Worm (Caenorhabditis elegans) whole organism, midembryonic: ENCODE measurements around the gene gst-16.
"Not testable (repeated sequence)": the region's sequence is repeated elsewhere in the genome, so short reads cannot be mapped to it uniquely, and the experiment has no call there.

Experiments used
- T22C8.4 ChIP-seq: fragments of 200-800 bp; sonication (Bioruptor generic); IDR thresholded peaks from 2 replicates; pipeline ENCODE4 v1.3.6; 2022; ENCODE audit warnings: missing genetic modification characterization, missing compliant biosample characterization
- cog-1 ChIP-seq: sonication (generic microtip); optimal IDR thresholded peaks from 2 replicates; lab custom pipeline; 2016; ENCODE audit warnings: missing genetic modification characterization, missing compliant biosample characterization
- flt-1 ChIP-seq: fragments of 200-800 bp; sonication (Bioruptor generic); IDR thresholded peaks from 2 replicates; pipeline ENCODE4 v1.3.6; 2022; ENCODE audit warnings: missing genetic modification characterization, missing compliant biosample characterization
- klf-2 ChIP-seq: fragments of 200-800 bp; sonication (Bioruptor generic); conservative IDR thresholded peaks from 2 replicates; pipeline ENCODE4 v1.3.6; 2022; ENCODE audit warnings: missing genetic modification reagents, missing genetic modification characterization, missing compliant biosample characterization
- med-1 ChIP-seq: sonication (generic microtip); optimal IDR thresholded peaks from 2 replicates; lab custom pipeline; 2017; ENCODE audit warnings: missing genetic modification characterization, mild to moderate bottlenecking, missing compliant biosample characterization, antibody characterized with exemption, missing genetic modification reagents; ENCODE audit not compliant: insufficient read depth
- ref-1 ChIP-seq: fragments of 200-800 bp; sonication (Bioruptor generic); conservative IDR thresholded peaks from 2 replicates; pipeline ENCODE4 v1.3.6; 2022; ENCODE audit warnings: missing genetic modification reagents, missing genetic modification characterization, missing compliant biosample characterization
- tab-1 ChIP-seq: fragments of 200-800 bp; sonication (Bioruptor generic); IDR thresholded peaks from 2 replicates; pipeline ENCODE4 v1.3.6; 2022; ENCODE audit warnings: missing genetic modification characterization, missing compliant biosample characterization
- ztf-23 ChIP-seq: fragments of 200-800 bp; sonication (Bioruptor generic); IDR thresholded peaks from 2 replicates; pipeline ENCODE4 v1.3.6; 2022; ENCODE audit warnings: missing genetic modification reagents, missing genetic modification characterization, missing compliant biosample characterization
- ztf-29 ChIP-seq: fragments of 200-800 bp; sonication (Bioruptor generic); IDR thresholded peaks from 2 replicates; pipeline ENCODE4 v1.3.6; 2022; ENCODE audit warnings: missing genetic modification reagents, missing genetic modification characterization, missing compliant biosample characterization

gst-16 gene

DNA sequence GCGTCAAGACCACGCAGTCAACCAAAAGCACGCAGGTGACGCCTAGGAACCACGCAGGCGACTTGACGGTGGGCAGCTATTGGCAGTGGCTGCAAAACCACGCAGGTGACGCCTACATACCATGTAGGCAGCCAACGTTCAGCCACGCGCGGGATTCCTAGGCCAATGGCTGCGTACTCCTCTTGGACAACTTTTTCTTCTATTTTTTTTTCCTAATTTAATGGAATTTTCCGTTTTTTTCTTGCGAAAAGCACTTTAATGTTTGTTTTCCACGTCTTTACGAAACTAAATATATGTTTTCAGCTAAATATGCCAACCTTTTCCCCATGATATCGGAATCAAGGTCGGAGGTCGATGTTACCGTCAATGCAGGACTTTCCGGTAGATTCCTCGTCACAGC, 30.5 kb upstream of the gst-16 start, which contains the start of gene C31C9.9:
C31C9.9 (plus strand) TSS at position 301 of the 400 bp plus-strand sequence.
- TF ChIP-seq cog-1; klf-2 (GFP tag; lab: Robert Waterston, UW); tab-1: not testable (repeated sequence)

DNA sequence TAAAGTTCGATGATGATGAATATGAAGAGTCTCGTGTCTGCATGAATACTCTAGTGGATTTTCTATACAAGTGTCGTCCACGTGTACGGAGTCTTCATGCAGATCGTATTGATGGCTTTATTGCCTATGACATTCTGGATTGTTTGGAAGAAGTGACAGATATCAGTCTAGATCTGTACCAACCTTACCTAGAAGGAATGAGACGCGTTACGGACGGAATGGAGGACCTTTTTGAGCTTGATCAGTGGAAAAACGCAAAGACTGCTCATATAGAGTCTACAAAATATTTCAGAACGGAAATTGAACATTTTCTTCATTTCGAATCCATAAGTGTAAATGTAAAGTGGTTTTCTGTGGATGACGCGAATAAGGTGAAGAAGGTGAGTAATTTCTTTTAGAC, 24.0 kb upstream of the gst-16 start, which contains the start of gene fbxa-169:
fbxa-169 (plus strand) TSS at position 301 of the 400 bp plus-strand sequence.
- TF ChIP-seq ztf-23 (GFP tag; lab: Robert Waterston, UW): no peak
- TF ChIP-seq T22C8.4 (GFP tag; lab: Robert Waterston, UW): no peak
- no peak for TF ChIP-seq ztf-29 (GFP tag; lab: Robert Waterston, UW)
- no peak for TF ChIP-seq ref-1
- TF ChIP-seq tab-1: no peak
- no peak for TF ChIP-seq klf-2 (GFP tag; lab: Robert Waterston, UW)
- no peak for TF ChIP-seq med-1 (GFP tag; lab: Kevin White, UChicago)
- TF ChIP-seq flt-1 (GFP tag; lab: Robert Waterston, UW): no peak
- no peak for TF ChIP-seq cog-1

DNA sequence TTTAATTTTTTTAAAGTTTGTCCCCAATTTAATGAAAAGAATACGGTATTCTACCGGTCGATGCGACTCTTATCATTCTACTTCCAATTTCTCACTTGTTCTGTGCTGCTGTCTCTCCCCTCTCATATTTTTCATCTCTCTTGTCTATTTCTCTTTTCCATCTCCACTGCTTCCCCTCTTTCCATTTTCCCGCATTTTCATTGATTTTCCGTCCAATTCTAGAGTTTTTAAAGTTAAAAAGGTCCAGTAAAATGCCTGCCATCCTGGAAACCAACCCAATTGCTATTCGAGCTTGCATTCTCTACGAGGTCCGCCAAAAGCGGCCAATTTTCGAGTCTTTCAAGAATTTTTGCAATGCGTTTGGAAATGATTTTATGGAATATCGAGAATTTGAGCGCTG, 17.1 kb upstream of the gst-16 start, which contains the start of gene fbxa-167:
fbxa-167 (plus strand) TSS at position 179 of the 400 bp plus-strand sequence.
- TF ChIP-seq T22C8.4 (GFP tag; lab: Robert Waterston, UW) (no peak), med-1 (GFP tag; lab: Kevin White, UChicago) (no peak), klf-2 (GFP tag; lab: Robert Waterston, UW) (no peak)

DNA sequence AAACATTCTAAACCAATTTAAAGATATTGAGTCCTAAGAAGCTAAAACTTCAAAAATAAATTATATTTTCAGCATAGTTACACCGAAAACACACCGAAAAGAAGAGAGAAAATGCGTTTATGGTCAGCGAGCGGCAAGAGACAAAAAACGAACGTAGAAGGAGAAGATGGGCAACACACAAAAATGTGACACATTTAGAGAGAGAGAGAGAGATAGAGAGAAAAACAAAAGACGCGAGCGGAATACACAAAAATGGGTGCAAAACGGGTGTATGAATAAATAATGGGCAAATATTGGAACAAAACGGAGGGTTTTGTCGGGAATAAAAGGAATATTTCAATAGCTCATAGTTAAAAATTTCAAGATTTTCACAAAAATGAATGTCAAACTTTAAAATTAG, 16.0 kb upstream of the gst-16 start:
- no peak for TF ChIP-seq med-1 (GFP tag; lab: Kevin White, UChicago)

DNA sequence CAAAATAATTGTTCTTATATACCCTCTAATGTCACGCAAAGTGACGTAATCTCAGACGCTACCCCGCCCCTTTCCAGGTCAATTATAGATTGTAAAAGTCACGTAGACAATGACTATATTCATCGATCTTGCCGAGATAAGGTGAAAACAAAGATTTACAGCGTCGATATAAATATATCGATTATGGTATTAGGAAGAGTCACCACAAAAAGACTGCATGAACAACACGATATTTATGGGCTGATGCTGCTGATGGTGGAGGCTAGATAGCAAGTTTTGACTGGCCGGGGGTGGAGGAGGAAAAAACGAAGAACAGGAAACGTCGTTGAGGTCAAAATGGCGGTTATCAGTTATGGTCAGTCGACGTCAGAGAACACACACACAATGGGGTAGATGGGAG, 14.3 kb upstream of the gst-16 start:
- TF ChIP-seq klf-2 (GFP tag; lab: Robert Waterston, UW): no peak
- TF ChIP-seq tab-1: no peak
- TF ChIP-seq ztf-23 (GFP tag; lab: Robert Waterston, UW): no peak
- no peak for TF ChIP-seq flt-1 (GFP tag; lab: Robert Waterston, UW)
- TF ChIP-seq cog-1: no peak
- TF ChIP-seq ref-1: no peak
- TF ChIP-seq med-1 (GFP tag; lab: Kevin White, UChicago): no peak
- no peak for TF ChIP-seq T22C8.4 (GFP tag; lab: Robert Waterston, UW)
- TF ChIP-seq ztf-29 (GFP tag; lab: Robert Waterston, UW): no peak

DNA sequence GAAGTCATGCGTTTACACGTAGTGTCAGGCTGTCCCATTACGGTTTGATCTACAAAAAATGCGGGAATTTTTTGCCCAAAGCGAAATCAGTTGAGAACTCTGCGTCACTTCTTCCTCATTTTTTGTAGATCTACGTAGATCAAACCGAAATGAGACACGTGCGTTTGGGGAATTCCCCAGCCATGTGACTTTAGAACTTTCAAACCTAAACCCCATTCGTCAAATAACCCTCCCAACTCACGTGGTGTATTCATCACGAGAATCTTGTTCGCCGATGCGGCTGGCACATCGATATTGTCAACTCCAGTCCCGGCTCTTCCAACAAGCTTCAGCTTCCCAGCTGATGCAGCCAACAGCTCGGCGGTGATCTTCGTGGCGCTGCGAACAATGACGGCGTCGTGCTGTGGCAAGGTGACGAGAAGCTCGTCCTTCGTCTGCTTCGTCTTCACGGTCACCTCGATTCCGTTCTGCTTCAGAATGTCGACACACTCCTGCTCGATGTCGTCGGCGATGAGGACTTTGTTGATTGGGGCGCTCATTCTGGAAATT, 13.8 kb upstream of the gst-16 start, which contains the start of gene phdh-1:
phdh-1 (minus strand) TSS at position 540 of the 549 bp plus-strand sequence.
- TF ChIP-seq ztf-29 (GFP tag; lab: Robert Waterston, UW): no peak
- no peak for TF ChIP-seq tab-1
- TF ChIP-seq T22C8.4 (GFP tag; lab: Robert Waterston, UW): no peak
- TF ChIP-seq ref-1: no peak
- TF ChIP-seq med-1 (GFP tag; lab: Kevin White, UChicago): no peak
- TF ChIP-seq ztf-23 (GFP tag; lab: Robert Waterston, UW): no peak
- no peak for TF ChIP-seq klf-2 (GFP tag; lab: Robert Waterston, UW)
- TF ChIP-seq flt-1 (GFP tag; lab: Robert Waterston, UW): no peak
- no peak for TF ChIP-seq cog-1

DNA sequence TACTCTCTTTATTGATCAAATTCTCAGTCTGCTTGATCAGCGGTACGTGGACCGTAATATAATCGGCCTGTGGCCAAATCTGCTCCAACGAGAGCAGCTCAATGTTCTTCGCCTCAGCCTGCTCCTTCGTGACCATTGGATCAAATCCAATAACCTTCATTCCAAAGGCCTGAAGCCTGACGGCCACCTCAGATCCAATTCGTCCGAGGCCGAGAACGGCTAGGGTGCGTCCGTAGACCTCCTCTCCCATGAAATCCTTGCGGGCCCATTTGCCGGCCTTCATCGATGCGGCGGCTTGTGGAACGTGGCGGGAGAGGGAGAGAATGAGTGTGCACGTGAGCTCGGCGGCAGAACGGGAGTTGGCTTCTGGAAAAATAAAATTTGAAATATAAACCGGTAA, 13.2 kb upstream of the gst-16 start:
- TF ChIP-seq ref-1: no peak
- no peak for TF ChIP-seq ztf-29 (GFP tag; lab: Robert Waterston, UW)

DNA sequence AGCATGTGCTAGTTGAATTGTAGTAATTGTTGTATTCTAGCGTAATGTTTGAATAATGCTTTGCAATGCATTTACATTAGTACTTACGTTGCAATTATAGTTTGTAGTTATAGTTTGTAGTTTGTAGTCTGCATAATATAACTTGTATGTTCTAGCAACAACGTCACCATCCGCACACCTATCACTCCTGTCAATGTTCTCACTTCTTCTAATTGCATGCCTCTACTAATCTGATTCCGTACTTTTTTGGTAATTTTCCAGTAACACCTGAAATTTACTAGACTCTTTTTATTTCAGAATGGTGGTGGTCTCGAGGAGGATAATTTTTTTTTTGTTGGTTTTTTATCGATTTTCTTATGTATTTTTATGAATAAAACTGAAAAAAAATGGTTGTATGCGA, 12.4 kb upstream of the gst-16 start:
- TF ChIP-seq flt-1 (GFP tag; lab: Robert Waterston, UW): no peak
- TF ChIP-seq ref-1: no peak
- no peak for TF ChIP-seq klf-2 (GFP tag; lab: Robert Waterston, UW)
- TF ChIP-seq T22C8.4 (GFP tag; lab: Robert Waterston, UW): no peak
- no peak for TF ChIP-seq cog-1
- no peak for TF ChIP-seq ztf-29 (GFP tag; lab: Robert Waterston, UW)
- no peak for TF ChIP-seq ztf-23 (GFP tag; lab: Robert Waterston, UW)
- TF ChIP-seq med-1 (GFP tag; lab: Kevin White, UChicago): no peak
- TF ChIP-seq tab-1: no peak

DNA sequence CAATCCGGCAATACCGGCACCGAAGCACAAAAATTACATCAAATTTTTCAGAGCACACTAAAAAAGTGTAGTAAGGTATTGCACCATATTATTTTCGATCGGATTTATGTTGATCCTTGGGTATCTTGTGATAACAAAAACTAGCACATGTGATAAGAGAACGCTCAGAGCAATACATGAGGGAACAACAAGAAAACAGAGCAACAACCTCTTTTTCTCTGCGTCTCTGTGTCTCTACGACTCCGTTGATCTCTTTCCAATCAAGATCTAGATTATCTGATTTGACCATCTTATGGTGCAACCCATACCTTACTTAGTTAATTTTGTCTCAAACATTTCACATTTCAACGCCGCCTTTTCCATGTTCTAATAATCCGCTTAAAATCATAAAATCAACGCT, 8.0 kb upstream of the gst-16 start, which contains the start of gene tag-10:
tag-10 (plus strand) TSS at position 347 of the 400 bp plus-strand sequence.
- TF ChIP-seq ztf-23 (GFP tag; lab: Robert Waterston, UW) (no peak), ref-1 (no peak), flt-1 (GFP tag; lab: Robert Waterston, UW) (no peak), ztf-29 (GFP tag; lab: Robert Waterston, UW) (no peak), T22C8.4 (GFP tag; lab: Robert Waterston, UW) (no peak), med-1 (GFP tag; lab: Kevin White, UChicago) (no peak), klf-2 (GFP tag; lab: Robert Waterston, UW) (no peak), cog-1 (no peak), tab-1 (no peak)

DNA sequence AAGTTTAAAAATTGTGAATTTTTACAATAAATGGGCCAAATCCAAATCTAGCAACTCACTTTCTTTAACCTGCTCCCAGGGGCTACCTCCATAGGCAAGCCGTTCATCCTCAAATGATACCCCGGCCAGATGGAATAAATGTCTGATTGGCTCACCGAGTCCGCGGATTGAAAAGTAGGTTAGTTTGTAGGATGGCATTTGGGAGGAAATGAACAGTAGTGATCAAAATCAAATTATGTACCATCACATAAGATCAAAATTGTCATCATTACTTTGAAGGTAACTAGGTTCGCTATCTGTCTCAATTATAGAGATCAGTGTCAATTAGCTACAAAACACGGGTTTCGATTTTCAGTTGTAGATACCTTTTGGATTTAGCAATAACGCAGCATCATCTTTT, 6.5 kb upstream of the gst-16 start, which contains the start of the genes gst-17 and gst-18:
gst-17 (minus strand) TSS at position 101 of the 400 bp plus-strand sequence.
gst-18 (minus strand) TSS at position 198 of the 400 bp plus-strand sequence.
- no peak for TF ChIP-seq cog-1
- no peak for TF ChIP-seq klf-2 (GFP tag; lab: Robert Waterston, UW)
- no peak for TF ChIP-seq ref-1
- TF ChIP-seq T22C8.4 (GFP tag; lab: Robert Waterston, UW): no peak
- no peak for TF ChIP-seq ztf-29 (GFP tag; lab: Robert Waterston, UW)
- TF ChIP-seq ztf-23 (GFP tag; lab: Robert Waterston, UW): no peak
- TF ChIP-seq med-1 (GFP tag; lab: Kevin White, UChicago): no peak
- no peak for TF ChIP-seq flt-1 (GFP tag; lab: Robert Waterston, UW)
- TF ChIP-seq tab-1: no peak
